Worm (Caenorhabditis elegans) whole organism, L1 larva: ENCODE data around the gene Y75B8A.34.
A peak's percentile ranks its signal among the peaks of the same experiment; 100 is the strongest.

Source experiments
- aly-2 ChIP-seq: fragments of 150-350 bp; optimal IDR thresholded peaks from 2 replicates; lab custom pipeline; 2014; ENCODE audit warnings: missing biosample characterization, missing genetic modification characterization
- ceh-88 ChIP-seq: fragments of 200-800 bp; sonication (Bioruptor generic); IDR thresholded peaks from 2 replicates; pipeline ENCODE4 v1.3.6; 2022; ENCODE audit warnings: missing genetic modification characterization, missing compliant biosample characterization
- dsc-1 ChIP-seq: sonication (generic microtip); optimal IDR thresholded peaks from 2 replicates; lab custom pipeline; 2016; ENCODE audit warnings: mild to moderate bottlenecking, missing genetic modification characterization, missing compliant biosample characterization
- elt-3 ChIP-seq, 6 experiments: fragments of 150-350 bp in 1 of 6; sonication (generic microtip); optimal IDR thresholded peaks; 2 replicates each; lab custom pipeline; 2017 to 2018; ENCODE audit warnings: missing biosample characterization in 6 of 6, missing genetic modification characterization in 6 of 6, inconsistent platforms in 1 of 6
- lin-35 ChIP-seq, 2 experiments: fragments of 150-350 bp; optimal IDR thresholded peaks; 2 replicates each; lab custom pipeline; 2014; ENCODE audit warnings: missing biosample characterization in 2 of 2, missing genetic modification characterization in 2 of 2, missing genetic modification reagents in 2 of 2
- nhr-237 ChIP-seq: fragments of 150-350 bp; optimal IDR thresholded peaks from 2 replicates; lab custom pipeline; 2014; ENCODE audit warnings: missing biosample characterization, missing genetic modification characterization
- nhr-76 ChIP-seq: sonication (generic microtip); optimal IDR thresholded peaks from 2 replicates; lab custom pipeline; 2017; ENCODE audit warnings: missing biosample characterization, missing genetic modification characterization
- nhr-77 ChIP-seq: fragments of 150-350 bp; optimal IDR thresholded peaks from 2 replicates; lab custom pipeline; 2014; ENCODE audit warnings: missing biosample characterization, missing genetic modification characterization
- pqm-1 ChIP-seq: sonication (generic microtip); optimal IDR thresholded peaks from 3 replicates; lab custom pipeline; 2017; ENCODE audit warnings: missing biosample characterization, missing genetic modification characterization
- sptf-1 ChIP-seq: fragments of 150-350 bp; optimal IDR thresholded peaks from 2 replicates; lab custom pipeline; 2014; ENCODE audit warnings: missing biosample characterization, missing genetic modification characterization
- tlp-1 ChIP-seq: fragments of 150-350 bp; optimal IDR thresholded peaks from 2 replicates; lab custom pipeline; 2014; ENCODE audit warnings: missing biosample characterization, missing genetic modification characterization
- unc-130 ChIP-seq: fragments of 150-350 bp; optimal IDR thresholded peaks from 2 replicates; lab custom pipeline; 2017; ENCODE audit warnings: missing biosample characterization, missing genetic modification characterization, inconsistent platforms
- unc-62 ChIP-seq: fragments of 150-350 bp; optimal IDR thresholded peaks from 2 replicates; lab custom pipeline; 2014; ENCODE audit warnings: missing biosample characterization, missing genetic modification reagents, missing genetic modification characterization

DNA sequence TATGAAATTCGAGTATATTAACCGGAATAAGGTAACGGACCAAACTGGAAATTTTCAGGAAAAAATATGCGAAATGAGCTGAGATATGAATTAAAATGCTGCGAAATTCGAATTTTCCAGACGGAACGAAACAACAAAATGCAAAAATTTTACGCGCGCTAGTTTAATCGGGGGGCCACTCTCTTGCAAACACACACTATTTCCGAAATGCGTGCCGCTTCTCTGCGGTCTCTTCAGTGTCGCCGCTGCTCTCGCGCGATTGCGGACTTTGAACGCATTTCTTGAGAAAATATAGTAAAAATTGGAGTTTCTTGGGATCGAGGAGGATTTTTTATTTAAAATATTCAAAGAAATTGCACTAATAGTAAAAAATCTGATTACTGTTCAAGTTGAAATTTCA lies 10.1 kb downstream of the Y75B8A.34 start:
- TF ChIP-seq ceh-88 (GFP tag; lab: Robert Waterston, UW) (no peak; the same call in 1 of the 2 replicates), elt-3 (tag; optimal IDR thresholded peaks at IDR 0.05; lab: Kevin White, UChicago) (no peak), nhr-77 (tag; lab: Kevin White, UChicago) (no peak), unc-62 (GFP tag; lab: Kevin White, UChicago) (no peak), lin-35 (GFP tag; optimal IDR thresholded peaks at IDR 0.05; lab: Kevin White, UChicago) (peak; percentile 60 to 65), dsc-1 (tag; lab: Kevin White, UChicago) (peak; percentile 59), tlp-1 (no peak), nhr-76 (tag; lab: Kevin White, UChicago) (no peak), aly-2 (tag; lab: Kevin White, UChicago) (no peak), sptf-1 (tag; lab: Kevin White, UChicago) (no peak), unc-130 (no peak), nhr-237 (tag; lab: Kevin White, UChicago) (no peak), pqm-1 (no peak)
